Worm (Caenorhabditis elegans): ENCODE results near the gene clik-1.

clik-1 gene

DNA sequence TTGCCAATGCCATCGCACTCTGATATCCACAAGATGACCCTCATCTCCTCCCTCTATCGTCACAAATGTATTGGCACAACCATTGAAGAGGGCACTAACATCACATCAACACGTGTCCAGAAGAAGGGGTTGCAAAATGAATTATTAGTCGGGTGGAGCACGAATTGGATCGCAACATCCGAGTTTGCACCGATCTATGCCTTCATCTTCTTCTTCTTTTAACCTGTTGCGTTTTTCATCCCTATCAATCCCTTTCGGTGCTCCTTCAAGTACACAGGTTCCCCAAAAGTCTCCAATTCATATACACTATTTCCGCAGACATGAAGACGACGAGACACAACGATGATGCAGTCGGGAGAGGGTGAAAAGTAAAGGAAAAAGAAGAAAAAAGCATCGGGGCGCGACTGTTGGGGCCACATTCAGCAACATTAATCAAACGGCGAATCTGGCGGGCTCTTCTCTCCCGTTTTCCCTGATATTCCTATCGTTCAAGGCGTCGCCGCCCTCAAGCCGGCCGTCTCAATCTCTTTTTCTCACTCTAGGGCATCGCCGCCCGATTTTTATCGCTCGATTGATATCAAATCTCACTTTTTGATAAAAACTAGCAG lies 16.9 kb downstream of the clik-1 start:
- TF ChIP-seq hmg-4 (GFP tag; optimal IDR thresholded peaks at IDR 0.05) (no peak), F13C5.2 (tag; optimal IDR thresholded peaks at IDR 0.05) (no peak), pes-1 (GFP tag; IDR thresholded peaks at IDR 0.05) (no peak), tra-4 (tag; optimal IDR thresholded peaks at IDR 0.05) (no peak), scrt-1 (GFP tag; IDR thresholded peaks at IDR 0.05) (no peak), B0310.2 (tag; optimal IDR thresholded peaks at IDR 0.05) (no peak), tbx-11 (GFP tag; IDR thresholded peaks at IDR 0.05) (no peak), ceh-13 (GFP tag; optimal IDR thresholded peaks at IDR 0.05) (no peak), sea-1 (GFP tag; conservative IDR thresholded peaks at IDR 0.05) (no peak), aly-1 (tag; optimal IDR thresholded peaks at IDR 0.05) (no peak), hmbx-1 (tag; optimal IDR thresholded peaks at IDR 0.05) (no peak), flt-1 (GFP tag; IDR thresholded peaks at IDR 0.05) (no peak), ama-1 (optimal IDR thresholded peaks at IDR 0.05) (no peak)

ce11 chrV:6744774-6745173 lies 23.8 kb downstream of the clik-1 start, which contains the start of gene T25F10.3:
Gene T25F10.3 (plus strand): TSS chrV:6745081.
- no peak for TF ChIP-seq ets-7 (tag; optimal IDR thresholded peaks at IDR 0.05)
- no peak for TF ChIP-seq sea-1 (GFP tag; conservative IDR thresholded peaks at IDR 0.05)
- no peak for TF ChIP-seq ceh-13 (GFP tag; optimal IDR thresholded peaks at IDR 0.05)
- no peak for TF ChIP-seq ceh-36 (tag; optimal IDR thresholded peaks at IDR 0.05)
- TF ChIP-seq aly-1 (tag; optimal IDR thresholded peaks at IDR 0.05), result no peak
- no peak for TF ChIP-seq hnd-1 (tag; optimal IDR thresholded peaks at IDR 0.05)
- no peak for TF ChIP-seq tbx-11 (GFP tag; IDR thresholded peaks at IDR 0.05)
- no peak for TF ChIP-seq B0310.2 (tag; optimal IDR thresholded peaks at IDR 0.05)
- TF ChIP-seq scrt-1 (GFP tag; IDR thresholded peaks at IDR 0.05), result no peak
- TF ChIP-seq hmbx-1 (tag; optimal IDR thresholded peaks at IDR 0.05), result no peak
- no peak for TF ChIP-seq hmg-4 (GFP tag; optimal IDR thresholded peaks at IDR 0.05)
- no peak for TF ChIP-seq F13C5.2 (tag; optimal IDR thresholded peaks at IDR 0.05)
- TF ChIP-seq flt-1 (GFP tag; IDR thresholded peaks at IDR 0.05), result no peak
- TF ChIP-seq tra-4 (tag; optimal IDR thresholded peaks at IDR 0.05), result no peak
- TF ChIP-seq pes-1 (GFP tag; IDR thresholded peaks at IDR 0.05), result no peak
- TF ChIP-seq ama-1 (optimal IDR thresholded peaks at IDR 0.05), result no peak

DNA sequence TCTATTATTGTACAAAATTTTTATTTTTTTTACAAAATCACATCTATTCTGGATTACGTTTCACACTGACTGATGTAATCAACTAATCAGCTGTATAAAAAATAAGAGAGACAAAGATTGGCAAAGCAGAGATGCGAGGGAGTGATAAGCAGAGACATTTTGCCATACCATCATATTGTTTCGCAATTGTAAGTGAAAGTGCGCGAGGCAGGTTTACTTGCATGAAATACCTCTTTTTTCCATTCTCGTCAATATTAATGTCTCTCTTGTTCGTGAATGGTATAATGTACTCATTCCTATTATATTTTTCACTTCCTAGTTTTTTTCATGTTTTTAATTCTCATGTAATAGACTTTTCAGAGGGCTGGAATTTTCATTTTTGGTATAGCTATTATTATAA lies 31.7 kb downstream of the clik-1 start:
- no peak for TF ChIP-seq ama-1 (optimal IDR thresholded peaks at IDR 0.05)
- no peak for TF ChIP-seq scrt-1 (GFP tag; IDR thresholded peaks at IDR 0.05)
- TF ChIP-seq sea-1 (GFP tag; conservative IDR thresholded peaks at IDR 0.05), result no peak
- TF ChIP-seq tbx-37 (GFP tag; conservative IDR thresholded peaks at IDR 0.05), result no peak
- no peak for TF ChIP-seq B0310.2 (tag; optimal IDR thresholded peaks at IDR 0.05)
- TF ChIP-seq ets-7 (tag; optimal IDR thresholded peaks at IDR 0.05), result no peak
- TF ChIP-seq aly-1 (tag; optimal IDR thresholded peaks at IDR 0.05), result no peak
- no peak for TF ChIP-seq F13C5.2 (tag; optimal IDR thresholded peaks at IDR 0.05)
- no peak for TF ChIP-seq ceh-13 (GFP tag; optimal IDR thresholded peaks at IDR 0.05)
- no peak for TF ChIP-seq pes-1 (GFP tag; IDR thresholded peaks at IDR 0.05)
- TF ChIP-seq hnd-1 (tag; optimal IDR thresholded peaks at IDR 0.05), result no peak
- TF ChIP-seq ceh-36 (tag; optimal IDR thresholded peaks at IDR 0.05), result no peak
- TF ChIP-seq tbx-11 (GFP tag; IDR thresholded peaks at IDR 0.05), result no peak
- TF ChIP-seq flt-1 (GFP tag; IDR thresholded peaks at IDR 0.05), result no peak

- TF ChIP-seq scrt-1 (GFP tag; IDR thresholded peaks at IDR 0.05) (no peak), hnd-1 (tag; optimal IDR thresholded peaks at IDR 0.05) (no peak), sea-1 (GFP tag; conservative IDR thresholded peaks at IDR 0.05) (no peak), B0310.2 (tag; optimal IDR thresholded peaks at IDR 0.05) (no peak), ama-1 (optimal IDR thresholded peaks at IDR 0.05) (no peak), hmbx-1 (tag; optimal IDR thresholded peaks at IDR 0.05) (no peak), tbx-37 (GFP tag; conservative IDR thresholded peaks at IDR 0.05) (no peak), F13C5.2 (tag; optimal IDR thresholded peaks at IDR 0.05) (no peak), ceh-36 (tag; optimal IDR thresholded peaks at IDR 0.05) (no peak), aly-1 (tag; optimal IDR thresholded peaks at IDR 0.05) (no peak)
Observed at ce11 chrV:6736108-6736507, 32.4 kb downstream of the clik-1 start.

DNA sequence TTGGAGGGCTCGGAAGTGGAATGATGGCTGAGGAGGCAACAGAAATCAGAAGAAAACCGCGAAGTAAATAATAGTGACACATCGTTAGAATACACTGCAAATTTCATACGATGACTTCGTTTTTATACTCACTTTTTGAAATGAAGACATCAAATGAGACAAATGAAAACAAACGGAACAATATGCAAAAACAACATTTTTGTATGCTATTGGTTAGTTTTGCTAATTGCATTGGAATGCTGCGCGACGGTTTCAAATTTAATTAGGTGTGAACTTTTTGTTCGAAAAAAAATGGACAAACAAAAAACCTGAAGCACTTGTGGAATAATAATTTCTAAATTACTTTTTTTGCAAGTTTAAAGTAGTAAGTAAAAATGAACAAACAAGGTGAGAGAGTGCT lies 35.5 kb downstream of the clik-1 start, which contains the start of gene grl-8:
Gene grl-8 (minus strand): TSS at position 101 of the 400 bp plus-strand sequence.
- TF ChIP-seq hnd-1 (tag; optimal IDR thresholded peaks at IDR 0.05), result no peak
- TF ChIP-seq ceh-13 (GFP tag; optimal IDR thresholded peaks at IDR 0.05), result no peak
- TF ChIP-seq B0310.2 (tag; optimal IDR thresholded peaks at IDR 0.05), result no peak
- TF ChIP-seq flt-1 (GFP tag; IDR thresholded peaks at IDR 0.05), result no peak
- no peak for TF ChIP-seq aly-1 (tag; optimal IDR thresholded peaks at IDR 0.05)
- no peak for TF ChIP-seq hmbx-1 (tag; optimal IDR thresholded peaks at IDR 0.05)

- TF ChIP-seq aly-1 (tag; optimal IDR thresholded peaks at IDR 0.05), result no peak
- no peak for TF ChIP-seq ama-1 (optimal IDR thresholded peaks at IDR 0.05)
- no peak for TF ChIP-seq ceh-36 (tag; optimal IDR thresholded peaks at IDR 0.05)
- no peak for TF ChIP-seq sea-1 (GFP tag; conservative IDR thresholded peaks at IDR 0.05)
- no peak for TF ChIP-seq F13C5.2 (tag; optimal IDR thresholded peaks at IDR 0.05)
- TF ChIP-seq tbx-11 (GFP tag; IDR thresholded peaks at IDR 0.05), result no peak
Observed at ce11 chrV:6731594-6731993, 36.9 kb downstream of the clik-1 start, which contains the start of gene grl-9. Gene grl-9 (minus strand): TSS chrV:6731694.

ce11 chrV:6727222-6727621 lies 41.3 kb downstream of the clik-1 start, which contains the start of gene ZC487.1:
Gene ZC487.1 (plus strand): TSS chrV:6727522.
- TF ChIP-seq F13C5.2 (tag; optimal IDR thresholded peaks at IDR 0.05) (no peak), hnd-1 (tag; optimal IDR thresholded peaks at IDR 0.05) (no peak), ama-1 (optimal IDR thresholded peaks at IDR 0.05) (no peak), pes-1 (GFP tag; IDR thresholded peaks at IDR 0.05) (no peak), hmbx-1 (tag; optimal IDR thresholded peaks at IDR 0.05) (no peak), tra-4 (tag; optimal IDR thresholded peaks at IDR 0.05) (no peak), hmg-4 (GFP tag; optimal IDR thresholded peaks at IDR 0.05) (no peak), tbx-11 (GFP tag; IDR thresholded peaks at IDR 0.05) (no peak), ceh-13 (GFP tag; optimal IDR thresholded peaks at IDR 0.05) (no peak), flt-1 (GFP tag; IDR thresholded peaks at IDR 0.05) (no peak), tbx-37 (GFP tag; conservative IDR thresholded peaks at IDR 0.05) (no peak)

All from whole organism, early embryonic.